Worm (Caenorhabditis elegans): Measurements from ENCODE around the gene plpp-1.2.
A peak's percentile ranks its signal among the peaks of the same experiment; 100 is the strongest.

DNA sequence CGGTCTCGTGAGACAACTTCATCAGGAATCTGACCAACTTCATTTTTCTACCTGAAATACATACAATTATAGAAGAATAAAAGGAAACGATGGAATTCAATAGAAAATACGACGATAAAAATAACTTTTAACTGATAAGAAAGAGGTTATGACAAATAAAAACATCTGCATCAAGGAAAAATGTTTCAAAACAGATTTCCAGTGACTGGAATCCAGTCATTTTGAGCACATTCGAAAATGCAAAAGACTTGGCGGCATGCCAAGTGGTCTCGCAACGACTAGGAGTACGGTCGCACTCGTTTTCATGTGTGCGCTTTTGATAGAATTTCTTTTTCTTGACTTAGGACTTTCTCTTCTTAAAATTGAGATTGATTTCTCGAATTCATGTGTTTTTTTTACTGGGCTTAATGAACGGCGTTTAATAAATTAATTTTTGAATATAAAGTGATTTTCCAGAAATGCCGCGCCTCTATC, 4.5 kb downstream of the plpp-1.2 start, which contains the start of the genes snr-3 and rsp-5:
- TF ChIP-seq mec-3 (tag; optimal IDR thresholded peaks at IDR 0.05; ENCODE audit: borderline replicate concordance) (no peak), nfya-1 (tag; optimal IDR thresholded peaks at IDR 0.05) (peak; percentile 79), ahr-1 (tag; optimal IDR thresholded peaks at IDR 0.05) (no peak), ceh-34 (tag; optimal IDR thresholded peaks at IDR 0.05) (no peak), nhr-232 (tag; optimal IDR thresholded peaks at IDR 0.05) (no peak), ceh-22 (tag; optimal IDR thresholded peaks at IDR 0.05) (no peak), pha-2 (tag; optimal IDR thresholded peaks at IDR 0.05) (no peak), nhr-11 (tag; optimal IDR thresholded peaks at IDR 0.05) (no peak), ceh-48 (tag; optimal IDR thresholded peaks at IDR 0.05) (no peak), lin-11 (tag; optimal IDR thresholded peaks at IDR 0.05) (no peak)
